Fruit fly (Drosophila melanogaster): ENCODE measurements around the gene Cht5.

DNA sequence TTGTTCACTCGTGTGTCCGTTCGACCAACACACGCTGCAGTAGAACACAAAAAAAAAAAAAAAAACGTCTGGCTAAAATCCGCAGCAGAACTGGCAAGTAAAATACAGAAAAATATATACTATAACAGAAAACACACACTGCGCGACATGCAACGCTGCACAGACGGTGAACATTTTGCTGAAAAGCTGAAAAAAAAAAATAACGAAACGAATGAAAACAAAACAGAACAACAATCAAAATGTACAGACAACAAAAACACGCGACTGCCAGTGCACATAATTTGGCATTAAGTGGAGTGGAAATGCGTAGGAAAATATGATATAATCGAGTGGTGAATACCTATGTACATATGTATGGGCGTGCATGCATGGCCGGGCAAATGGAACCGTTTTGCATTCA is 37.3 kb upstream of the Cht5 start:
- TF ChIP-seq CG32006 (GFP tag; optimal IDR thresholded peaks at IDR 0.05) (no peak), CG6854 (GFP tag; optimal IDR thresholded peaks at IDR 0.05) (no peak), lz (GFP tag; optimal IDR thresholded peaks at IDR 0.05) (no peak), CG4318 (GFP tag; optimal IDR thresholded peaks at IDR 0.05) (no peak)

Data from whole organism, prepupa.